Worm (Caenorhabditis elegans): ENCODE results near the gene rps-2.

Gene rps-2

DNA sequence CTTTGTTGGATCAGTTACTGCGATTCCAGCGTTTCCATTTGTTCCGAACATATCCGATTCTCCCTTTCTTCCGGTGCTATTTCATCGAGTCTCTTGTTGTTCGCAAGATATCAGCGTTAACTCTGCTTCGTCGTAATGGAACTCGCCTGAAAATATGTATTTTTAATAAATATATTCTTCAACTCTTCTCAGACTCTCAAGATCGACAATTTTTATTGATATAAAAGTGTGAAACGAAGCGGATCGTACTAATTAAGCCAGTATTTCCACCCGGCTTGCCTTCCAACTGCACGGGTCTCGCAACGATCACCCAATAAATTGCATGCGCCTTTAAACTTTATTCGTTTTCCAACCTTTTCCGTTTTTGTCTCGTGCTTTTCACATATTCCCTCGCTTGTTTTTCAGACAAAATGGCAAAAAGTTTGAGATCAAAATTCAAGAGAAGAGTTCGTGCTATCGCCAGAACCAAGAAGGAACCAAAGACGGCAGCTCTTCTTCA is 2.2 kb downstream of the rps-2 start, which contains the start of the genes xpo-3 and C49H3.3 (continued):
- TF ChIP-seq mdl-1 (tag; optimal IDR thresholded peaks at IDR 0.05), result peak in 1 of 2 experiments; percentile 54
- no peak for TF ChIP-seq jun-1 (tag; optimal IDR thresholded peaks at IDR 0.05)
- no peak for TF ChIP-seq php-3 (GFP tag; IDR thresholded peaks at IDR 0.05)
- peak; percentile 52 for TF ChIP-seq mep-1 (tag; optimal IDR thresholded peaks at IDR 0.05)
- no peak for TF ChIP-seq sdz-12 (GFP tag; optimal IDR thresholded peaks at IDR 0.05)
- peak; percentile 51 for TF ChIP-seq aha-1 (tag)
- no peak for TF ChIP-seq F37D6.2 (tag; optimal IDR thresholded peaks at IDR 0.05)
- TF ChIP-seq nhr-25 (tag; optimal IDR thresholded peaks at IDR 0.05; ENCODE audit: borderline replicate concordance, insufficient read depth), result no peak
- TF ChIP-seq skn-1 (tag; optimal IDR thresholded peaks at IDR 0.05), result no peak
- no peak for TF ChIP-seq gei-8 (GFP tag; optimal IDR thresholded peaks at IDR 0.05)
- peak; percentile 65 for TF ChIP-seq mes-2 (tag; optimal IDR thresholded peaks at IDR 0.05; ENCODE audit: poor library complexity, severe bottlenecking)
- no peak for TF ChIP-seq ctbp-1 (GFP tag; IDR thresholded peaks at IDR 0.05)
- TF ChIP-seq hlh-30 (tag; optimal IDR thresholded peaks at IDR 0.05; ENCODE audit: insufficient read depth), result peak; percentile 80
- no peak for TF ChIP-seq spr-3 (GFP tag; optimal IDR thresholded peaks at IDR 0.05)
- peak; percentile 15 for TF ChIP-seq rbr-2 (tag; optimal IDR thresholded peaks at IDR 0.05)
- TF ChIP-seq vab-7 (GFP tag; IDR thresholded peaks at IDR 0.05), result no peak
- TF ChIP-seq Y105C5A.15 (GFP tag; IDR thresholded peaks at IDR 0.05), result no peak

DNA sequence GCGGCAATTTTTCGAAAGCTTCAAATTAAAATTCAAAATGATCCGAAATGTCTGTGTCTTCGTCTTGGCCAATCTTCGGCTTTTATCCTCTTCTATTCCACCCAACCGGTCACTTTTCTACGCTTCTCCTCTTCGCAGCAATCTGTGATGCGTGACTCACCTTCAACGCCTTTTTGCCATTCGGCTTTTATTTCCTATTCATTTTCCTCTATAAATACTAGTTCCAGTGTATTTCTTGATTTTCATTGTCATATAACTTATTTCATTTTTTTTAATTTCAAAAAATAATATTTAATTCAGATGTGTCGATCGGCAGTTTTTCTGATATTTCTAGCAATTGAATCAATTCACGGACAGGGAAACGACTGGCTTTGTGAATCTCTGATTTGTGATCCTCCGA is 6.1 kb downstream of the rps-2 start, which contains the start of gene C49H3.16:
Gene C49H3.16, plus strand, starts transcription at position 301 of the 400 bp plus-strand sequence.
- TF ChIP-seq ceh-28 (tag; optimal IDR thresholded peaks at IDR 0.05) (no peak), unc-62 (GFP tag; optimal IDR thresholded peaks at IDR 0.05 in 1 of 2) (peak in 1 of 2 experiments; percentile 63), unc-62 (tag; optimal IDR thresholded peaks at IDR 0.05) (no peak)

DNA sequence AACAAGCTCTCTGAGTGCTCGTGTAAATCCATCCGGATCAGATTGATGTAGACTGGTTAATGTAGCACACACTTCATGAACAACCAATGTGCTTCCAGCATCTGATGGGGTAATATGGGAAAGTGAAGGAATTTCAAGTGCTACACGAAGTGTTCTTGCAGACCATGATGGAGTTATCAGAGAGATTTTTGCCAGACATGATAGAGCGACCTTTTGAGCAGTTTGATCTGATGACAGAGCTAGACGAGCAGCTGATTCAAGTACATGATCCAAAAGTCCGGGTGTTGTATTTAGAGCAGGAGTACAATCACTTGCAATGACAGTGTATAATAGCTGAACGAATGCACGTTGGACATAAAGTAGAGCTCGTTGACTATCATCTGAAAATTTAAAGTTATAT is 8.3 kb downstream of the rps-2 start:
- TF ChIP-seq aha-1 (tag) (peak; percentile 95), unc-62 (GFP tag; optimal IDR thresholded peaks at IDR 0.05 in 1 of 2) (peak in 1 of 2 experiments; percentile 83), unc-62 (tag; optimal IDR thresholded peaks at IDR 0.05) (no peak), snpc-1.2 (GFP tag; IDR thresholded peaks at IDR 0.05) (no peak)

DNA sequence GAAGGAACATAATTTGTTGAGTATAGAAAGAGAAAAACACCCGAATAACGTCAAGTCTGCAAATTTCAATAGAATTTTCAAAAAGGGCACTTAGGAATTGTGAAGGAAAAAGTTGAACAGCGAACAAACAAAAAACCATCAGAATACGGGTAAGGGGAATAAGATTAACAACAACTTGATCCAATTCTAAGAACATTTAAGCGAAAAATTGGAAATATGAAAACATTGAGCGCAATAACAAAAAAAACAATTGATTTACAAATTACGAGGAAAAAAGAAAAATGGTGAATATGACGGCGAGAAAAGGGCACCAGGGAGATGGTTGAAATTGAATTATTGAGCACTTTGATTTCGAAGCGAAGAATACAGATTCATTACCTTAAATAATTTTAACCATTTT is 9.3 kb downstream of the rps-2 start:
- peak; percentile 90 for TF ChIP-seq aha-1 (tag)
- TF ChIP-seq unc-62 (GFP tag; optimal IDR thresholded peaks at IDR 0.05 in 1 of 2), result peak in 1 of 2 experiments; percentile 90
- no peak for TF ChIP-seq unc-62 (tag; optimal IDR thresholded peaks at IDR 0.05)
- no peak for TF ChIP-seq nhr-237 (tag; optimal IDR thresholded peaks at IDR 0.05)

DNA sequence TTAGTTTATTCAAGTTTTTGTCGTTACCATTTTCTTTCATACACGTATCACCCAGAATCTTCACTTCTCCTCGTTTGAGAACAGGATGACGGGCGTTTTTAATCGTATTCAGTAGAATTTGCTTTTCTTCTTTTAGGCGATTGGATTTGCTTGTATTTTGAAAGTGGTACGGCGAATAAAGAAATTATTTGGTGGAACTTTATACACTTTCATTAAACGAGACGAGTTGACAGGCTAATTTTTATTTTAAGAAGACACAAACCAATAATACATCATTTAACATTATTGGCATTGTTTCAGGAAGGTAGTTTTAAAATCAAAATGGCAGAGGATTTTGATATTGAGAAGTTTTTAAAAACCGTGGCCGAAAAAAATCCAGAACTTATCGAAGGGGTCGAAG is 11.2 kb downstream of the rps-2 start, which contains the start of gene C49H3.4:
Gene C49H3.4, plus strand, starts transcription at position 301 of the 400 bp plus-strand sequence.
- peak; percentile 69 for TF ChIP-seq aha-1 (tag)
- TF ChIP-seq Y75B8A.6 (GFP tag; IDR thresholded peaks at IDR 0.05), result no peak
- TF ChIP-seq nhr-76 (tag; optimal IDR thresholded peaks at IDR 0.05), result no peak
- TF ChIP-seq mdl-1 (tag; optimal IDR thresholded peaks at IDR 0.05), result no peak
- peak; percentile 38 for TF ChIP-seq ama-1 (optimal IDR thresholded peaks at IDR 0.05)
- peak; percentile 8 for TF ChIP-seq T20F7.1 (GFP tag; optimal IDR thresholded peaks at IDR 0.05)
- TF ChIP-seq dve-1 (tag; optimal IDR thresholded peaks at IDR 0.05; ENCODE audit: insufficient read depth), result no peak

DNA sequence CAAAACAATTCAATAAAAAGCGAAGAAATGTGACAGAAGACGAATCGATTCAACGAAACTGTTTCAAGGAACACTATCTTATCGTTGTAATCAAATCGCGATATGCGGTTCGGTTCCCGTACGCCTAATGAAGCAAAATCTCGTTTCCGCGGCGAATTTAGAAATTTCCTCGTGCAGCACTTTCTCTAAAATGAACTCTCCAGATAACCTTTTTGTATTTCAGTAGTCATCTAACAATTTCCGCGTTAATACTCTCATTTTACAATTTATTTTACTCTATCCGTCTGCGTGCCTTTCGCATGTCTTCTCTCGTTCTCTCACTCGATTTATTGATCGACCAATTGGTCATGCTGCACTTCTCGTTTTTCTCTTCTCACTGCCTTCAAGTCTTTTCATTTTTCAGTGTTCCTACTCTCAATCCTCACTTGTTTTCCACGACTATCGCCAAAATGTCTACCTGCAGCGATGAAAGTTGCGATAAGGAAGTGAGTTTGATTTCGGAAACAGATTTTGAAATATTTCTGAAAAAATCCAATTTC is 15.9 kb downstream of the rps-2 start, which contains the start of the genes npp-27 and ntl-4:
Gene npp-27, minus strand, starts transcription at position 51 of the 539 bp plus-strand sequence.
Gene ntl-4, plus strand, starts transcription at position 379 of the 539 bp plus-strand sequence.
- TF ChIP-seq nhr-28 (tag; optimal IDR thresholded peaks at IDR 0.05) (no peak), dmd-6 (GFP tag; IDR thresholded peaks at IDR 0.05) (0 out of 2 replicates have a peak, but pooled peaks have one; percentile 5), hmg-1.1 (GFP tag; IDR thresholded peaks at IDR 0.05) (0 out of 2 replicates have a peak, but pooled peaks have one; percentile 27), lim-7 (GFP tag; IDR thresholded peaks at IDR 0.05) (no peak), F44E2.7 (GFP tag; IDR thresholded peaks at IDR 0.05) (no peak), spr-3 (GFP tag; optimal IDR thresholded peaks at IDR 0.05) (no peak), hlh-30 (tag; optimal IDR thresholded peaks at IDR 0.05; ENCODE audit: insufficient read depth) (peak; percentile 75), daf-19 (GFP tag; conservative IDR thresholded peaks at IDR 0.05) (no peak), dmd-8 (GFP tag; IDR thresholded peaks at IDR 0.05) (no peak), nhr-102 (tag; optimal IDR thresholded peaks at IDR 0.05) (no peak), sdz-12 (GFP tag; optimal IDR thresholded peaks at IDR 0.05) (no peak), T20F7.1 (GFP tag; optimal IDR thresholded peaks at IDR 0.05) (no peak), nhr-10 (tag; optimal IDR thresholded peaks at IDR 0.05) (no peak), zip-2 (tag; optimal IDR thresholded peaks at IDR 0.05) (no peak), Y48G9A.11 (GFP tag; IDR thresholded peaks at IDR 0.05) (no peak), attf-4 (tag; optimal IDR thresholded peaks at IDR 0.05) (no peak), unc-39 (tag; optimal IDR thresholded peaks at IDR 0.05) (no peak), zfp-3 (GFP tag; conservative IDR thresholded peaks at IDR 0.05) (no peak)
